Worm (Caenorhabditis elegans) whole organism, early embryonic: ENCODE data around the gene trf-1.

Source experiments
- B0310.2 ChIP-seq: sonication (generic microtip); optimal IDR thresholded peaks from 2 replicates; lab custom pipeline; 2016; ENCODE audit warnings: mild to moderate bottlenecking, missing genetic modification characterization, missing compliant biosample characterization
- F13C5.2 ChIP-seq: sonication (generic microtip); optimal IDR thresholded peaks from 2 replicates; lab custom pipeline; 2017; ENCODE audit warnings: mild to moderate bottlenecking, missing genetic modification characterization, inconsistent platforms, missing compliant biosample characterization
- aly-1 ChIP-seq: sonication (generic microtip); optimal IDR thresholded peaks from 2 replicates; lab custom pipeline; 2016; ENCODE audit warnings: missing genetic modification characterization, missing compliant biosample characterization
- ama-1 ChIP-seq: fragments of 150-350 bp; optimal IDR thresholded peaks from 2 replicates; lab custom pipeline; 2014
- ceh-13 ChIP-seq: fragments of 200-800 bp; sonication (Bioruptor generic); optimal IDR thresholded peaks from 2 replicates; lab custom pipeline; 2018; ENCODE audit warnings: mild to moderate bottlenecking, missing genetic modification characterization, missing compliant biosample characterization
- ceh-36 ChIP-seq: sonication (generic microtip); optimal IDR thresholded peaks from 2 replicates; lab custom pipeline; 2016; ENCODE audit warnings: missing genetic modification characterization, inconsistent platforms, missing compliant biosample characterization
- ets-7 ChIP-seq: sonication (generic microtip); optimal IDR thresholded peaks from 2 replicates; lab custom pipeline; 2016; ENCODE audit warnings: missing genotype, missing genetic modification characterization, missing compliant biosample characterization
- flt-1 ChIP-seq: fragments of 200-800 bp; sonication (Bioruptor generic); IDR thresholded peaks from 2 replicates; pipeline ENCODE4 v1.3.6; 2022; ENCODE audit warnings: missing genetic modification characterization, missing compliant biosample characterization
- hmbx-1 ChIP-seq: sonication (generic microtip); optimal IDR thresholded peaks from 2 replicates; lab custom pipeline; 2016; ENCODE audit warnings: mild to moderate bottlenecking, missing genetic modification characterization, missing compliant biosample characterization
- hmg-4 ChIP-seq: fragments of 200-800 bp; sonication (Bioruptor generic); optimal IDR thresholded peaks from 2 replicates; lab custom pipeline; 2018; ENCODE audit warnings: mild to moderate bottlenecking, missing genetic modification characterization, missing compliant biosample characterization
- hnd-1 ChIP-seq: sonication (generic microtip); optimal IDR thresholded peaks from 2 replicates; lab custom pipeline; 2016; ENCODE audit warnings: missing genetic modification characterization, missing compliant biosample characterization
- pes-1 ChIP-seq: fragments of 200-800 bp; sonication (Bioruptor generic); IDR thresholded peaks from 2 replicates; pipeline ENCODE4 v1.3.6; 2022; ENCODE audit warnings: missing genetic modification reagents, missing genetic modification characterization, missing compliant biosample characterization
- scrt-1 ChIP-seq: fragments of 200-800 bp; sonication (Bioruptor generic); IDR thresholded peaks from 2 replicates; pipeline ENCODE4 v1.3.6; 2022; ENCODE audit warnings: missing genetic modification characterization, missing compliant biosample characterization
- sea-1 ChIP-seq: fragments of 200-800 bp; sonication (Bioruptor generic); conservative IDR thresholded peaks from 2 replicates; pipeline ENCODE4 v1.3.6; 2022; ENCODE audit warnings: missing genetic modification characterization, missing compliant biosample characterization
- tbx-11 ChIP-seq: fragments of 200-800 bp; sonication (Bioruptor generic); IDR thresholded peaks from 2 replicates; pipeline ENCODE4 v1.3.6; 2022; ENCODE audit warnings: missing genetic modification characterization, missing compliant biosample characterization
- tbx-37 ChIP-seq: fragments of 200-800 bp; sonication (Bioruptor generic); conservative IDR thresholded peaks from 2 replicates; pipeline ENCODE4 v1.3.6; 2022; ENCODE audit warnings: missing genetic modification reagents, missing genetic modification characterization, missing compliant biosample characterization
- tra-4 ChIP-seq: sonication (generic microtip); optimal IDR thresholded peaks from 2 replicates; lab custom pipeline; 2017; ENCODE audit warnings: missing genetic modification characterization, missing compliant biosample characterization

Gene trf-1

ce11 chrIII:13411202-13411601, 19.1 kb upstream of the trf-1 start:
- TF ChIP-seq pes-1 (GFP tag; lab: Robert Waterston, UW) (no peak), hnd-1 (tag; lab: Kevin White, UChicago) (no peak), F13C5.2 (no peak), hmbx-1 (no peak), ets-7 (tag; lab: Kevin White, UChicago) (no peak), ceh-36 (tag; lab: Kevin White, UChicago) (no peak), sea-1 (GFP tag; lab: Robert Waterston, UW) (no peak)

DNA sequence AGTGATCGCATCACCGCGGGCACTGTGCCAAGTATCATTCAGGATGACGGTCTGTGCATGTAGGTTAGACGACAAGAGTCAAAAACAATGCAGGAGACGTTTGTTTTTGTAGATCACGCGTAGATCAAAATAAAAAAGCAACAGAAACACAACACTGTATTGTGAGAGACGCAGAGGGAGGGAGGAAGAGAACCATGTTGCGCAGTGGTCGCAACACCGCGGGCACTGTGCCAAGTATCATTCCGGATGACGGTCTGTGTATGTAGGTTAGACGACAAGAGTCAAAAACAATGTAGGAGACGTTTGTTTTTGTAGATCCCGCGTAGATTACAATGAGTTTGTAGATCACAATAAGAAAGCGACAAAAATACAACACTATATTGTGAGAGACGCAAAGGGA, 11.3 kb upstream of the trf-1 start:
- TF ChIP-seq tbx-37 (GFP tag; lab: Robert Waterston, UW) (no peak), hmbx-1 (no peak), tra-4 (tag; lab: Kevin White, UChicago) (no peak), B0310.2 (tag; lab: Kevin White, UChicago) (no peak), flt-1 (no peak), ceh-36 (tag; lab: Kevin White, UChicago) (no peak), F13C5.2 (no peak), hmg-4 (no peak), ets-7 (tag; lab: Kevin White, UChicago) (no peak), scrt-1 (GFP tag; lab: Robert Waterston, UW) (no peak), ama-1 (lab: Kevin White, UChicago) (no peak), aly-1 (tag; lab: Kevin White, UChicago) (no peak), sea-1 (GFP tag; lab: Robert Waterston, UW) (no peak), hnd-1 (tag; lab: Kevin White, UChicago) (no peak), tbx-11 (GFP tag; lab: Robert Waterston, UW) (no peak), pes-1 (GFP tag; lab: Robert Waterston, UW) (no peak)

- TF ChIP-seq tbx-37 (GFP tag; lab: Robert Waterston, UW): no peak
- TF ChIP-seq hmg-4: no peak
- no peak for TF ChIP-seq F13C5.2
- no peak for TF ChIP-seq ceh-36 (tag; lab: Kevin White, UChicago)
- no peak for TF ChIP-seq tra-4 (tag; lab: Kevin White, UChicago)
- TF ChIP-seq pes-1 (GFP tag; lab: Robert Waterston, UW): no peak
- no peak for TF ChIP-seq hmbx-1
- TF ChIP-seq flt-1: no peak
- no peak for TF ChIP-seq ama-1 (lab: Kevin White, UChicago)
- TF ChIP-seq ceh-13 (GFP tag; lab: Kevin White, UChicago): no peak
- no peak for TF ChIP-seq hnd-1 (tag; lab: Kevin White, UChicago)
- TF ChIP-seq ets-7 (tag; lab: Kevin White, UChicago): no peak
- no peak for TF ChIP-seq scrt-1 (GFP tag; lab: Robert Waterston, UW)
- no peak for TF ChIP-seq aly-1 (tag; lab: Kevin White, UChicago)
- TF ChIP-seq sea-1 (GFP tag; lab: Robert Waterston, UW): no peak
These were observed 6.8 kb upstream of the trf-1 start, which contains the start of gene exo-1 for ce11 chrIII:13423414-13423813. exo-1 (plus strand) TSS chrIII:13423514.

- TF ChIP-seq pes-1 (GFP tag; lab: Robert Waterston, UW): no peak
- TF ChIP-seq ceh-36 (tag; lab: Kevin White, UChicago): no peak
- TF ChIP-seq hmbx-1: no peak
- no peak for TF ChIP-seq scrt-1 (GFP tag; lab: Robert Waterston, UW)
- no peak for TF ChIP-seq tbx-11 (GFP tag; lab: Robert Waterston, UW)
- TF ChIP-seq ama-1 (lab: Kevin White, UChicago): no peak
- no peak for TF ChIP-seq aly-1 (tag; lab: Kevin White, UChicago)
- no peak for TF ChIP-seq ets-7 (tag; lab: Kevin White, UChicago)
- TF ChIP-seq tbx-37 (GFP tag; lab: Robert Waterston, UW): no peak
- no peak for TF ChIP-seq B0310.2 (tag; lab: Kevin White, UChicago)
- TF ChIP-seq sea-1 (GFP tag; lab: Robert Waterston, UW): no peak
- TF ChIP-seq ceh-13 (GFP tag; lab: Kevin White, UChicago): no peak
- no peak for TF ChIP-seq flt-1
- TF ChIP-seq F13C5.2: no peak
- no peak for TF ChIP-seq hmg-4
- no peak for TF ChIP-seq tra-4 (tag; lab: Kevin White, UChicago)
- TF ChIP-seq hnd-1 (tag; lab: Kevin White, UChicago): no peak
These were observed 4.2 kb upstream of the trf-1 start, which contains the start of gene cope-1 for ce11 chrIII:13426036-13426435. cope-1 (plus strand) TSS chrIII:13426264.

- no peak for TF ChIP-seq B0310.2 (tag; lab: Kevin White, UChicago)
- TF ChIP-seq aly-1 (tag; lab: Kevin White, UChicago): no peak
- TF ChIP-seq ets-7 (tag; lab: Kevin White, UChicago): no peak
- no peak for TF ChIP-seq ceh-13 (GFP tag; lab: Kevin White, UChicago)
- TF ChIP-seq scrt-1 (GFP tag; lab: Robert Waterston, UW): no peak
- TF ChIP-seq hmbx-1: no peak
- no peak for TF ChIP-seq F13C5.2
- no peak for TF ChIP-seq ama-1 (lab: Kevin White, UChicago)
- TF ChIP-seq tbx-37 (GFP tag; lab: Robert Waterston, UW): no peak
- no peak for TF ChIP-seq flt-1
- TF ChIP-seq ceh-36 (tag; lab: Kevin White, UChicago): no peak
- no peak for TF ChIP-seq pes-1 (GFP tag; lab: Robert Waterston, UW)
- TF ChIP-seq hmg-4: no peak
- no peak for TF ChIP-seq hnd-1 (tag; lab: Kevin White, UChicago)
- TF ChIP-seq tbx-11 (GFP tag; lab: Robert Waterston, UW): no peak
These were observed 2.4 kb upstream of the trf-1 start for ce11 chrIII:13427817-13428216.

DNA sequence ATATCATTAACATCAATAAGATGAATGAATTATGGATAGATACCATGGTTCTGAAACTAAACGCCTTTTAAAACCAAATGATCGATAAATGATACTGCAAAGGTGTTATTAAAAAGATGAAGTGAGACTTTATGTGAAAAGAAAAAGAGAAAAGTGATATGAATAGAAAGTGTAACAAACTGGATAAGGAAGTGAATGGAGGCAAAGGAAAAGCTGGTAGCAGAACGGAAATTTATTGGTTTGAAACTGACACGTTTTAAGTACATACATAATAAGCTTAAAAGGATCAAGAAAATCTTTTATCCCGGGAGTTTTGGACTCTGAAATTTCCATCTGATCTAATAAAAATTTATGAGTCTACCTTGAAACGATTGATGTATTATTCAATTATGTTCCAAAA, 594 bp upstream of the trf-1 start, which contains the start of gene bli-5:
bli-5 (minus strand) TSS at position 101 of the 400 bp plus-strand sequence.
- no peak for TF ChIP-seq sea-1 (GFP tag; lab: Robert Waterston, UW)
- TF ChIP-seq aly-1 (tag; lab: Kevin White, UChicago): no peak
- no peak for TF ChIP-seq ama-1 (lab: Kevin White, UChicago)
- TF ChIP-seq tbx-37 (GFP tag; lab: Robert Waterston, UW): no peak
- TF ChIP-seq hnd-1 (tag; lab: Kevin White, UChicago): no peak
- TF ChIP-seq ceh-36 (tag; lab: Kevin White, UChicago): no peak
- TF ChIP-seq pes-1 (GFP tag; lab: Robert Waterston, UW): no peak
- no peak for TF ChIP-seq B0310.2 (tag; lab: Kevin White, UChicago)
- TF ChIP-seq ets-7 (tag; lab: Kevin White, UChicago): no peak
- no peak for TF ChIP-seq tbx-11 (GFP tag; lab: Robert Waterston, UW)
- TF ChIP-seq ceh-13 (GFP tag; lab: Kevin White, UChicago): no peak
- TF ChIP-seq hmg-4: no peak
- TF ChIP-seq tra-4 (tag; lab: Kevin White, UChicago): no peak
- no peak for TF ChIP-seq hmbx-1
